Worm (Caenorhabditis elegans) whole organism, L4 larva: ENCODE results near the gene xtr-1.

Experiments used
- ZK546.5 ChIP-seq, 2 experiments: sonication (generic microtip); optimal IDR thresholded peaks; 2 replicates each; lab custom pipeline; 2017; ENCODE audit warnings: missing biosample characterization in 2 of 2, missing genetic modification characterization in 2 of 2
- ceh-28 ChIP-seq: fragments of 150-350 bp; optimal IDR thresholded peaks from 2 replicates; lab custom pipeline; 2014; ENCODE audit warnings: missing biosample characterization, missing genetic modification reagents, missing genetic modification characterization
- jun-1 ChIP-seq: fragments of 150-350 bp; optimal IDR thresholded peaks from 2 replicates; lab custom pipeline; 2014; ENCODE audit warnings: missing biosample characterization, missing genetic modification reagents, missing genetic modification characterization
- mdl-1 ChIP-seq, 2 experiments: fragments of 150-350 bp in 1 of 2; sonication (generic microtip) in 1 of 2; optimal IDR thresholded peaks; 2 replicates each; lab custom pipeline; 2014 to 2017; ENCODE audit warnings: missing biosample characterization in 2 of 2, missing genetic modification characterization in 2 of 2
- mdt-29 ChIP-seq: fragments of 200-800 bp; sonication (Bioruptor generic); IDR thresholded peaks from 2 replicates; pipeline ENCODE4 v1.3.6; 2022; ENCODE audit warnings: missing genetic modification reagents, missing genetic modification characterization, missing compliant biosample characterization
- mep-1 ChIP-seq: fragments of 150-350 bp; sonication (generic microtip); optimal IDR thresholded peaks from 3 replicates; lab custom pipeline; 2014; ENCODE audit warnings: missing biosample characterization, missing genetic modification characterization
- nhr-6 ChIP-seq: fragments of 150-350 bp; optimal IDR thresholded peaks from 2 replicates; lab custom pipeline; 2014; ENCODE audit warnings: missing biosample characterization, missing genetic modification characterization
- pha-4 ChIP-seq, 2 experiments: fragments of 150-350 bp in 1 of 2; fragments of 200-800 bp in 1 of 2; sonication (Bioruptor generic) in 1 of 2; IDR thresholded peaks in 1 of 2; optimal IDR thresholded peaks in 1 of 2; 2 replicates each; pipeline versions ENCODE4 v1.3.6 to Lab custom; 2014 to 2022; ENCODE audit warnings: missing genetic modification characterization in 2 of 2, missing genetic modification reagents in 2 of 2, missing biosample characterization in 1 of 2, missing compliant biosample characterization in 1 of 2
- spr-3 ChIP-seq: fragments of 200-800 bp; sonication (Bioruptor generic); optimal IDR thresholded peaks from 2 replicates; lab custom pipeline; 2018; ENCODE audit warnings: mild to moderate bottlenecking, missing genetic modification characterization, missing compliant biosample characterization
- zfp-2 ChIP-seq: sonication (generic microtip); optimal IDR thresholded peaks from 2 replicates; lab custom pipeline; 2016; ENCODE audit warnings: mild to moderate bottlenecking, missing genetic modification characterization, missing compliant biosample characterization

ce11 chrX:11902661-11903060, 50.1 kb downstream of the xtr-1 start, which contains the start of gene Y62H9A.10:
- TF ChIP-seq mdt-29 (GFP tag; lab: Robert Waterston, UW) (no peak), nhr-6 (tag; lab: Kevin White, UChicago) (no peak), jun-1 (tag; lab: Kevin White, UChicago) (no peak), pha-4 (GFP tag; IDR thresholded peaks at IDR 0.05; lab: Robert Waterston, UW) (no peak), pha-4 (tag; optimal IDR thresholded peaks at IDR 0.05; lab: Kevin White, UChicago) (no peak), ZK546.5 (tag; optimal IDR thresholded peaks at IDR 0.05; lab: Kevin White, UChicago) (no peak), mep-1 (tag; lab: Kevin White, UChicago) (no peak), mdl-1 (tag; optimal IDR thresholded peaks at IDR 0.05; lab: Kevin White, UChicago) (no peak), zfp-2 (tag; lab: Kevin White, UChicago) (no peak), ceh-28 (tag; lab: Kevin White, UChicago) (no peak), spr-3 (GFP tag; lab: Kevin White, UChicago) (no peak)
